Fruit fly (Drosophila melanogaster): ENCODE data around the gene Fhos.

Gene Fhos

DNA sequence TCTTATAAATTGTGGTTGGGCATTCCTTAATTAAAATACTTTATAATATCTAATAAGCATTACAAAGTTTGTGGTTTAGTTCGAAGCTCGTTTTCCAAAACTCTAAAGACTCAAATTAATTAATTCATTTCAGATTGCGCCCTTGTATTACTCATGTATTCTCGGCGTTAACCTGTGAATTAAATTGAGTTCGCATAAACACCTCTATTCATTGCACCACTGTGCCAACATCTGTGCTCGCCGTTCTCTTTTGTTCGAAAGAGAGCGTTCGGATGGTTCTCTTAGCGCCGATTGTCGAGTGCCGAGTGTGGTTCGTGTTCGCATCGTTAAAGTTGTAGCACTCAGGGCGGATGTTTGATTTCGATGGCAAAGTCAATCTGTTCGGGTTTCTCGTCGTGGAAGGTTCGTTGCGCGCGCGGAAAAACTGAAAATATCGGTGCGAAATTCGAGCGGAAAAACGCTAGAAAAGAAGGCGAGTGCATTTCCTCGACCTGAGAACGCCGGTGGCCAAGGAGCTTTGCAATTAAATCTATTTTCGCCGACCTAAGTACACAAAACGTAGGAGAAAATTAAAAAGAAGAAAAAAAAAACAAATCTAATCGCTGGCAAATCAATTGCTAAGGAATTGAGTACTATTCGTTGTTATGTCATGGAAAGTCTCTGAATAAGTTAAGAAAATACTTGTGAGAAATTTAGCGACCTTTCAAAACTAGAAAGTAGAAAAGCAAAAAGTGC, 73.9 kb downstream of the Fhos start, which contains the start of gene dally (continued):
- TF ChIP-seq ham (GFP tag; IDR thresholded peaks at IDR 0.05) (no peak), CG7786 (GFP tag; optimal IDR thresholded peaks at IDR 0.05) (no peak), Ptx1 (GFP tag; IDR thresholded peaks at IDR 0.05) (no peak), Fer1 (GFP tag; optimal IDR thresholded peaks at IDR 0.05) (peak; percentile 15), wek (GFP tag; optimal IDR thresholded peaks at IDR 0.05) (no peak), CG31388 (GFP tag; optimal IDR thresholded peaks at IDR 0.05) (no peak), cg (GFP tag; optimal IDR thresholded peaks at IDR 0.05) (no peak), D19B (GFP tag; optimal IDR thresholded peaks at IDR 0.05) (no peak), Atf3 (GFP tag; optimal IDR thresholded peaks at IDR 0.05) (no peak), CG13894 (tag; optimal IDR thresholded peaks at IDR 0.05) (peak; percentile 64), Chrac-16 (GFP tag; optimal IDR thresholded peaks at IDR 0.05) (no peak), Dip3 (GFP tag; optimal IDR thresholded peaks at IDR 0.05) (no peak), grn (GFP tag; optimal IDR thresholded peaks at IDR 0.05) (peak; percentile 62)

- no peak for TF ChIP-seq prd (optimal IDR thresholded peaks at IDR 0.05)
- TF ChIP-seq prd (GFP tag; IDR thresholded peaks at IDR 0.05), result no peak
- no peak for TF ChIP-seq tin (GFP tag; optimal IDR thresholded peaks at IDR 0.05)
- TF ChIP-seq repo (GFP tag; optimal IDR thresholded peaks at IDR 0.05), result no peak
- no peak for TF ChIP-seq CG8290 (GFP tag; optimal IDR thresholded peaks at IDR 0.05)
- TF ChIP-seq CG8290 (tag; optimal IDR thresholded peaks at IDR 0.05), result peak in 1 of 2 experiments; percentile 15
- TF ChIP-seq sr (GFP tag; IDR thresholded peaks at IDR 0.05), result peak; percentile 60; the same call in 1 of the 3 replicates
- no peak for TF ChIP-seq nerfin-1 (tag; optimal IDR thresholded peaks at IDR 0.05)
- TF ChIP-seq cg (GFP tag; optimal IDR thresholded peaks at IDR 0.05), result peak; percentile 77
- no peak for TF ChIP-seq cad (GFP tag; optimal IDR thresholded peaks at IDR 0.05)
- no peak for TF ChIP-seq CG3407 (GFP tag; optimal IDR thresholded peaks at IDR 0.05)
- TF ChIP-seq lmd (GFP tag; IDR thresholded peaks at IDR 0.05), result no peak
- TF ChIP-seq usp (GFP tag; optimal IDR thresholded peaks at IDR 0.05), result no peak
- TF ChIP-seq fd3F (GFP tag; optimal IDR thresholded peaks at IDR 0.05), result no peak
- no peak for TF ChIP-seq shn (GFP tag; optimal IDR thresholded peaks at IDR 0.05)
- no peak for TF ChIP-seq CG10979 (tag; optimal IDR thresholded peaks at IDR 0.05)
- no peak for TF ChIP-seq corto (GFP tag; optimal IDR thresholded peaks at IDR 0.05)
- no peak for TF ChIP-seq crc (GFP tag; optimal IDR thresholded peaks at IDR 0.05)
- no peak for TF ChIP-seq sisA (GFP tag; IDR thresholded peaks at IDR 0.05)
- TF ChIP-seq Oaz (GFP tag; IDR thresholded peaks at IDR 0.05), result no peak
- no peak for TF ChIP-seq CG6765 (GFP tag; optimal IDR thresholded peaks at IDR 0.05)
- no peak for TF ChIP-seq Scr (GFP tag; IDR thresholded peaks at IDR 0.05; ENCODE audit: partially characterized antibody)
- no peak for TF ChIP-seq Ssrp (tag; optimal IDR thresholded peaks at IDR 0.05)
- no peak for TF ChIP-seq dpn (GFP tag; optimal IDR thresholded peaks at IDR 0.05)
- no peak for TF ChIP-seq oc (tag; optimal IDR thresholded peaks at IDR 0.05)
- TF ChIP-seq Neu2 (GFP tag; optimal IDR thresholded peaks at IDR 0.05; ENCODE audit: borderline replicate concordance), result no peak
- no peak for TF ChIP-seq CG2129 (GFP tag; IDR thresholded peaks at IDR 0.05; ENCODE audit: partially characterized antibody)
- TF ChIP-seq kni (GFP tag; optimal IDR thresholded peaks at IDR 0.05), result peak; percentile 3
- no peak for TF ChIP-seq emc (GFP tag; optimal IDR thresholded peaks at IDR 0.05)
- no peak for TF ChIP-seq Chrac-16 (GFP tag; optimal IDR thresholded peaks at IDR 0.05)
- TF ChIP-seq cato (GFP tag; optimal IDR thresholded peaks at IDR 0.05; ENCODE audit: borderline replicate concordance), result no peak
- TF ChIP-seq BEAF-32 (GFP tag; optimal IDR thresholded peaks at IDR 0.05), result peak; percentile 8
- TF ChIP-seq disco-r (GFP tag; optimal IDR thresholded peaks at IDR 0.05), result no peak
- no peak for TF ChIP-seq p53 (GFP tag; optimal IDR thresholded peaks at IDR 0.05)
- TF ChIP-seq Nf-YB (GFP tag; optimal IDR thresholded peaks at IDR 0.05), result no peak
- TF ChIP-seq zfh1 (GFP tag; IDR thresholded peaks at IDR 0.05), result no peak
- TF ChIP-seq chif (GFP tag; optimal IDR thresholded peaks at IDR 0.05), result no peak
- no peak for TF ChIP-seq Doc2 (GFP tag; IDR thresholded peaks at IDR 0.05)
- no peak for TF ChIP-seq ERR (GFP tag; optimal IDR thresholded peaks at IDR 0.05)
These were observed 74.4 kb downstream of the Fhos start for dm6 chr3L:8827868-8828159.

Measured in whole organism, embryonic.